Fruit fly (Drosophila melanogaster) S2 (cell line): Measurements from ENCODE around the gene CCAP.

ENCODE experiments used
- CG8478 ChIP-seq: fragments of >200 bp; optimal IDR thresholded peaks from 2 replicates; lab custom pipeline; 2018
- CTCF ChIP-seq, 2 experiments: fragments of >200 bp; optimal IDR thresholded peaks; 2 replicates each; lab custom pipeline; 2018

- no peak for TF ChIP-seq CG8478 (lab: Kevin White, UChicago)
- peak in 1 of 2 experiments; percentile 3 for TF ChIP-seq CTCF (optimal IDR thresholded peaks at IDR 0.05; lab: Kevin White, UChicago)
Measured at dm6 chr3R:22740930-22741329, 39.0 kb upstream of the CCAP start, which contains the start of the genes Dcr-1 and CG6985.
